Fruit fly (Drosophila melanogaster) whole organism, wandering third instar larva: ENCODE data around the gene Or71a.

ENCODE experiments used
- Mio ChIP-seq: sonication (Bioruptor generic); optimal IDR thresholded peaks from 2 replicates; lab custom pipeline; 2016; ENCODE audit warnings: missing biosample characterization, missing genetic modification characterization
- dl ChIP-seq, 2 experiments: fragments of 175-275, 200-275 bp in 1 of 2; fragments of 200-275 bp in 1 of 2; sonication (Bioruptor generic); optimal IDR thresholded peaks; lab custom pipeline; 2018; ENCODE audit warnings: mild to moderate bottlenecking in 2 of 2, missing biosample characterization in 2 of 2, missing genetic modification characterization in 2 of 2, moderate library complexity in 2 of 2; ENCODE audit not compliant: partially characterized antibody in 2 of 2, insufficient read depth in 1 of 2
- pan ChIP-seq: fragments of >200 bp; optimal IDR thresholded peaks from 2 replicates; lab custom pipeline; 2017
- sage ChIP-seq: fragments of 200-800 bp; sonication (Bioruptor generic); optimal IDR thresholded peaks from 2 replicates; lab custom pipeline; 2016; ENCODE audit warnings: missing biosample characterization, mild to moderate bottlenecking, missing genetic modification characterization

DNA sequence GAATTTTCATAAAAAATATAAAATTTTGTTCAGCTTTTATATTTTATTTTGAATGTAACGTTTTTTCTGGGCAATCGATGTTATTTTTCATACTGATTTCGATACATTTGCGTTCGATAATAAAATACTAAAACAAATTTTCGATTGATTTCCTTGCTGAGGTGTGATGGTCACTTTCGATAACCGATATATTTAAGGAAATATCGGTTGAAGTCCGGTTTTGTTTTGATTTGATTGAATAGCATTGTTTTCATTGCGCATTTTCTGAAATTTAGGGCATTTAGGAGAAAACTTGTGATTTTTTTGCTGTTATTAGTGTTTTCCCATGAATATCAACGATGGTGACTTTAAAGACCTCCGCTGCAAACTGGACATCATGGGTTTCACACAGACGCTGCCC, 38.3 kb upstream of the Or71a start, which contains the start of gene Cep135:
- TF ChIP-seq pan (lab: Kevin White, UChicago) = no peak
- TF ChIP-seq Mio (GFP tag; lab: Kevin White, UChicago) = no peak
- no peak for TF ChIP-seq sage
- TF ChIP-seq dl (GFP tag; optimal IDR thresholded peaks at IDR 0.05; lab: Kevin White, UChicago; ENCODE audit: insufficient read depth in 1 of 2, partially characterized antibody in 2 of 2) = no peak
